Fruit fly (Drosophila melanogaster): Measurements from ENCODE around the gene CG32547.

The CG32547 gene

DNA sequence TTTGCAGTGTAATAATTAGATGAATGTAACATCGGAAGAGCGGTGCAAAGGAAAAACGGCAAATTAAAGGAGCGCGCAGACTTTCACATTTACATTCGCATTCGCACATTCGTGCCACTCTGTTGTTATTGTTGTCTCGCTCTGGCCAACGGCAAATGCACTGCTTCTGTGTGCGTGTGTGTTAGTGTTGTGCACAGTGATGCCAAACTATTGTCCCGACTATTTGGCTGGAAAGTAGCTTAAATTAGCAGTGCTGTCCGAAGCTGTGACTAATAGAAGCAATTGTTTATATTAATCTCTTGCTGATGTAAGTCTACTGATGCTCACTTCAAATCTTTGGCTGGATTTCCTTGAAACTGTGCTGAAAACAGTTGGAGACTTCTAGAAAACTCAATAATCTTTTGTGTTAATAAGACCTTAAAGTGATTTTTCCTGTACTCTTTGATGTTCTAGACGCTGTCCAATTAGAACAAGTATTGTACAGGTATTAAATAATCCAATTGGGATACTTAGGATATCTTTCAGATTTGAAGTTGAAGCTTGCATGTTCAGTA is 36.8 kb upstream of the CG32547 start (continued):
- no peak for TF ChIP-seq ss (GFP tag; optimal IDR thresholded peaks at IDR 0.05)
- no peak for TF ChIP-seq lz (GFP tag; optimal IDR thresholded peaks at IDR 0.05)
- TF ChIP-seq Ets21C (GFP tag; optimal IDR thresholded peaks at IDR 0.05), result peak; percentile 2
- no peak for TF ChIP-seq CG1621 (tag; optimal IDR thresholded peaks at IDR 0.05)
- no peak for TF ChIP-seq CG6276 (GFP tag; optimal IDR thresholded peaks at IDR 0.05)
- TF ChIP-seq CG11902 (GFP tag; optimal IDR thresholded peaks at IDR 0.05), result no peak
- no peak for TF ChIP-seq CG10669 (GFP tag; optimal IDR thresholded peaks at IDR 0.05)

DNA sequence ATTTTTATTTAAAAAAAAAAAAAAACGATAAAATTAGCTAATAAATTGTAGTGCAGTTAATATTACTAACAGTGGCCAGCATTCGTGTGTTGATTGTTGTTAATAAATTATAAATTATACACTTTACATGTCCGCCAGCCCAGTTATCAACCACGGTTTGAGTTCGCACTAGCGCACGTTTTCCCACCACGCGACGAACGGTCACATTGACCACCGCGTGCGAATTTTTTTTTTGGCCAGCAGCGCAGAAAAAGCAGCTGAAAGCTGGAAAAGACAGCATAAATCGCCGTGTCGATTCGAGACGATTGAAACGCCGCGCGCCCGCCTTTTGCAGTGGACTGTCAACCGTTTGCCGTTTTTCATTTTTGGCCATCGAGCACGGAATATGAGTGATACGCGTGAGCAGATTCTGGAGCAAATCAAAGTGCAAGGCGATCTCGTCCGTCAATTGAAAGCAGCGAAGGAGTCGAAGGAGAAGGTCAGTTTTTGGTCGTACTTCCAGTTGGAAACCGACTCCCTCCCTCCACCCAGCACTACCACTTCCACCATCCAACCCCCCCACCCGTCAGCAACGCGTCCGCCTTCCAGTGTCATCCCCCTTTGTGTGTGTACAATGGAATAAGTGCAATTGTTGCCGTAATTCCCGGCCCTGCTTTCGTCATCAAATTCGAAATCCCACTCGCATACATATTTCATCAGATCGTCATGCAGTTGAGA is 36.1 kb upstream of the CG32547 start, which contains the start of the genes Bx and HisRS:
Bx (plus strand) TSS at position 224 of the 717 bp plus-strand sequence.
HisRS (plus strand) TSS at position 224 of the 717 bp plus-strand sequence.
- TF ChIP-seq eg (GFP tag; IDR thresholded peaks at IDR 0.05) (peak; percentile 26; the same call in 1 of the 3 replicates), Hr39 (GFP tag; optimal IDR thresholded peaks at IDR 0.05) (no peak), Eip78C (GFP tag) (peak; percentile 9), CG6854 (GFP tag; optimal IDR thresholded peaks at IDR 0.05) (no peak), Eip75B (GFP tag; optimal IDR thresholded peaks at IDR 0.05) (no peak), CG1621 (tag; optimal IDR thresholded peaks at IDR 0.05) (no peak), Eip93F (GFP tag; optimal IDR thresholded peaks at IDR 0.05) (no peak), CG6276 (GFP tag; optimal IDR thresholded peaks at IDR 0.05) (peak; percentile 2), Ets21C (GFP tag; optimal IDR thresholded peaks at IDR 0.05) (no peak), CG10631 (GFP tag; optimal IDR thresholded peaks at IDR 0.05) (no peak), CG6163 (GFP tag; IDR thresholded peaks at IDR 0.05) (no peak), CG9139 (GFP tag; optimal IDR thresholded peaks at IDR 0.05) (no peak), pdm3 (GFP tag; optimal IDR thresholded peaks at IDR 0.05) (no peak), Hr38 (GFP tag; optimal IDR thresholded peaks at IDR 0.05) (no peak), CG15336 (GFP tag; IDR thresholded peaks at IDR 0.05) (no peak), fkh (GFP tag; optimal IDR thresholded peaks at IDR 0.05) (no peak), dac (GFP tag; optimal IDR thresholded peaks at IDR 0.05) (no peak), Sox14 (GFP tag; optimal IDR thresholded peaks at IDR 0.05) (no peak), CG6808 (GFP tag; optimal IDR thresholded peaks at IDR 0.05) (no peak), CG7368 (GFP tag; optimal IDR thresholded peaks at IDR 0.05) (no peak), CG3032 (tag; optimal IDR thresholded peaks at IDR 0.05) (no peak)

DNA sequence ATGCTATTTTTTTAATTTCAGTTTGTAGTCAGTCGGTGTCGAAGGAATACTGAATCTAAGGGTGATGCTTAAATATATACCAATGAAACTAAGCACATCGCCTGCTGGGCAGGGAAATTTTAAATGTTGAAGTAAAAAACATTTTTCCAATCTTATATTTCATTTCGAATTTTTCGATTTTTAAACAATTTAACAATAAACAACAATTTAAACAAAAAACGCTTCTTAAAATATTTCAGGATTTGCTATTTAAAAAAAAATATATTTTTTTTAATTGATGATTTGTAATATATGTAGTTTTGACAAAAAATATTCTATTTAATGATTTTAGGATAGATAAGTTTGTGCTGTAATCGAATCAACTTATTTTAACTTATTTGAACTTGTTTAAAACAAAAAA is 35.5 kb upstream of the CG32547 start, which contains the start of gene CG6470:
CG6470 (minus strand) TSS at position 101 of the 400 bp plus-strand sequence.
- no peak for TF ChIP-seq svp (GFP tag)
- no peak for TF ChIP-seq pdm3 (GFP tag; optimal IDR thresholded peaks at IDR 0.05)
- no peak for TF ChIP-seq spab (GFP tag; optimal IDR thresholded peaks at IDR 0.05)

DNA sequence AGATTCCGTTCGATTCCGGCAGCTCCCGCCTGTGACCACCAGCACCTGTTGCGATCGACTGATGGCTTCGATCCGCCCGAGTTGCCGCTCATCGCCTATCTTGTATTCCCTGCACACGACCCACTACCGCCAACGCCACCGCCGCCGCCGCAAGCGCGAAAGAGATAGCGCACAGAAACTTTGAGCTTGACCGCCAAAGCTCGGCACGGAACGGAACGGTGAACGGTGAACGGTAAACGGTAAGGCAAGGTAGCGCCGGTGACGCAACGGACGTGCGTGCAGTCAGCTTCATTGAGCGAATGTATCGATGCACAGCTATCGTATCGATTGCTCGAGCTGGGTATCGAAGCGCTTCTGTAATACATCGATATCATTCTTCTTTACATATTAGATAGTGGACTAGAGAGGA is 33.0 kb upstream of the CG32547 start, which contains the start of gene Ggt-1:
Ggt-1 (minus strand) TSS at position 251 of the 409 bp plus-strand sequence.
- TF ChIP-seq Lpt (GFP tag; optimal IDR thresholded peaks at IDR 0.05) (no peak), ss (GFP tag; optimal IDR thresholded peaks at IDR 0.05) (peak in 1 of 2 experiments; percentile 12), svp (GFP tag) (peak; percentile 91), CG10669 (GFP tag; optimal IDR thresholded peaks at IDR 0.05) (no peak), fkh (GFP tag; optimal IDR thresholded peaks at IDR 0.05) (no peak), CG11762 (GFP tag; optimal IDR thresholded peaks at IDR 0.05; ENCODE audit: insufficient read depth) (no peak), Hr38 (GFP tag; optimal IDR thresholded peaks at IDR 0.05) (no peak), CG10631 (GFP tag; optimal IDR thresholded peaks at IDR 0.05) (no peak), CG6163 (GFP tag; IDR thresholded peaks at IDR 0.05) (0 out of 3 replicates have a peak, but pooled peaks have one; percentile 14), spab (GFP tag; optimal IDR thresholded peaks at IDR 0.05) (no peak), CG6792 (GFP tag; optimal IDR thresholded peaks at IDR 0.05) (no peak), Eip78C (GFP tag) (peak; percentile 33)

DNA sequence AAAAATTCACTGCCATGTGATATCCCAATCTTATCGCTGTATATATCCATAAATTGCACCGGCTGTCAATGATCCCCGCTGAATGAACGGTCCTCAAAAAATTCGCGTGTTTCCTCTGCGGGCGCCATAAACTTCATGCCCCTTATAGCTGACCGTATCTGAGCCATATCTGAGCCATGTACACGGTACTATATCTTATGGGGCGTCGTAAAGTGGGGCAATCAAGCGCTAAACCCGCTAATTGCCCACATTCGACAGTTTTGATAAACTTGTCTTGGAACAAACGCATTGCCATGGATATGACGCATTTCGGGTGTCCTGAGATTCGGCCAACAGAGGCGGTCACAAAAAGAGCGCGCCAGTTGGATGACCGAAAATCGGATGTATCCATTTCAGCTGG is 31.6 kb upstream of the CG32547 start:
- no peak for TF ChIP-seq CG32006 (GFP tag; optimal IDR thresholded peaks at IDR 0.05)
- TF ChIP-seq cyc (GFP tag; optimal IDR thresholded peaks at IDR 0.05), result no peak
- no peak for TF ChIP-seq Eip78C (GFP tag)
- TF ChIP-seq Eip75B (GFP tag; optimal IDR thresholded peaks at IDR 0.05), result no peak
- no peak for TF ChIP-seq Hr39 (GFP tag; optimal IDR thresholded peaks at IDR 0.05)
- TF ChIP-seq CG3919 (GFP tag; optimal IDR thresholded peaks at IDR 0.05), result no peak
- no peak for TF ChIP-seq CG11762 (GFP tag; optimal IDR thresholded peaks at IDR 0.05; ENCODE audit: insufficient read depth)
- TF ChIP-seq salr (GFP tag; optimal IDR thresholded peaks at IDR 0.05), result no peak
- no peak for TF ChIP-seq OdsH (GFP tag; optimal IDR thresholded peaks at IDR 0.05)
- TF ChIP-seq Sox15 (GFP tag; optimal IDR thresholded peaks at IDR 0.05), result no peak
- no peak for TF ChIP-seq ss (GFP tag; optimal IDR thresholded peaks at IDR 0.05)
- no peak for TF ChIP-seq CG16779 (tag; optimal IDR thresholded peaks at IDR 0.05)

Measured in whole organism, prepupa.